Worm (Caenorhabditis elegans): ENCODE results near the gene Y53G8AM.8.
A peak's percentile ranks its signal among the peaks of the same experiment; 100 is the strongest.

Gene Y53G8AM.8

ce11 chrIII:3309700-3310099 lies 31.2 kb upstream of the Y53G8AM.8 start:
- TF ChIP-seq mdl-1 (tag; optimal IDR thresholded peaks at IDR 0.05) (no peak), egl-5 (tag; optimal IDR thresholded peaks at IDR 0.05) (no peak), R02D3.7 (tag; optimal IDR thresholded peaks at IDR 0.05) (no peak), ceh-82 (tag; optimal IDR thresholded peaks at IDR 0.05) (no peak), eor-1 (tag; optimal IDR thresholded peaks at IDR 0.05) (no peak), ceh-16 (tag; optimal IDR thresholded peaks at IDR 0.05) (no peak), ztf-4 (tag; optimal IDR thresholded peaks at IDR 0.05) (no peak), nhr-12 (tag; optimal IDR thresholded peaks at IDR 0.05) (no peak), nhr-25 (tag; optimal IDR thresholded peaks at IDR 0.05) (no peak), egl-27 (tag; optimal IDR thresholded peaks at IDR 0.05) (no peak), nhr-77 (tag; optimal IDR thresholded peaks at IDR 0.05) (no peak), sea-2 (GFP tag; optimal IDR thresholded peaks at IDR 0.05) (no peak), nhr-11 (tag; optimal IDR thresholded peaks at IDR 0.05) (no peak), nhr-28 (tag; optimal IDR thresholded peaks at IDR 0.05) (no peak), nfya-1 (tag; optimal IDR thresholded peaks at IDR 0.05; ENCODE audit: insufficient read depth) (no peak), elt-2 (tag; optimal IDR thresholded peaks at IDR 0.05) (no peak), ama-1 (optimal IDR thresholded peaks at IDR 0.05) (no peak), nhr-43 (tag; optimal IDR thresholded peaks at IDR 0.05; ENCODE audit: poor library complexity, severe bottlenecking) (no peak), lin-39 (tag; optimal IDR thresholded peaks at IDR 0.05) (no peak), ceh-28 (tag; optimal IDR thresholded peaks at IDR 0.05) (no peak)

- TF ChIP-seq pha-4 (tag; optimal IDR thresholded peaks at IDR 0.05) (peak; percentile 59), nfya-1 (tag; optimal IDR thresholded peaks at IDR 0.05; ENCODE audit: insufficient read depth) (peak; percentile 36), egl-5 (tag; optimal IDR thresholded peaks at IDR 0.05) (peak; percentile 10), nhr-23 (tag; optimal IDR thresholded peaks at IDR 0.05) (peak; percentile 26), aly-2 (tag; optimal IDR thresholded peaks at IDR 0.05) (no peak), jun-1 (tag; optimal IDR thresholded peaks at IDR 0.05) (no peak), hmg-11 (tag; optimal IDR thresholded peaks at IDR 0.05) (peak; percentile 37)
These were observed 30.4 kb upstream of the Y53G8AM.8 start for ce11 chrIII:3308940-3309339.

- no peak for TF ChIP-seq mml-1 (tag; optimal IDR thresholded peaks at IDR 0.05)
- TF ChIP-seq unc-62 (GFP tag; optimal IDR thresholded peaks at IDR 0.05) = no peak
- peak; percentile 97 for TF ChIP-seq pha-4 (tag; optimal IDR thresholded peaks at IDR 0.05)
These were observed 28.9 kb upstream of the Y53G8AM.8 start for ce11 chrIII:3307379-3307778.

- TF ChIP-seq ceh-9 (tag; optimal IDR thresholded peaks at IDR 0.05) (no peak), pha-4 (tag; optimal IDR thresholded peaks at IDR 0.05) (peak; percentile 86), pqm-1 (tag; optimal IDR thresholded peaks at IDR 0.05) (peak; percentile 33), elt-3 (tag; optimal IDR thresholded peaks at IDR 0.05) (no peak), skn-1 (tag; optimal IDR thresholded peaks at IDR 0.05) (no peak), jun-1 (tag; optimal IDR thresholded peaks at IDR 0.05) (peak; percentile 58), fos-1 (tag; optimal IDR thresholded peaks at IDR 0.05) (peak; percentile 41), egl-27 (tag; optimal IDR thresholded peaks at IDR 0.05) (no peak), nhr-43 (tag; optimal IDR thresholded peaks at IDR 0.05; ENCODE audit: poor library complexity, severe bottlenecking) (no peak), nhr-28 (tag; optimal IDR thresholded peaks at IDR 0.05) (no peak), ztf-4 (tag; optimal IDR thresholded peaks at IDR 0.05) (no peak), aly-2 (tag; optimal IDR thresholded peaks at IDR 0.05) (no peak)
These were observed 27.8 kb upstream of the Y53G8AM.8 start for ce11 chrIII:3306322-3306721.

- TF ChIP-seq egl-5 (tag; optimal IDR thresholded peaks at IDR 0.05) (peak; percentile 71), nfya-1 (tag; optimal IDR thresholded peaks at IDR 0.05; ENCODE audit: insufficient read depth) (peak; percentile 47), eor-1 (tag; optimal IDR thresholded peaks at IDR 0.05) (no peak), lin-39 (tag; optimal IDR thresholded peaks at IDR 0.05) (peak; percentile 51)
These were observed 26.0 kb upstream of the Y53G8AM.8 start for ce11 chrIII:3304554-3304953.

ce11 chrIII:3297151-3297550 lies 18.6 kb upstream of the Y53G8AM.8 start, which contains the start of gene Y53G8AR.5:
TSS of gene Y53G8AR.5 (plus strand) at chrIII:3297451.
- TF ChIP-seq elt-3 (tag; optimal IDR thresholded peaks at IDR 0.05) (no peak), nhr-67 (tag; optimal IDR thresholded peaks at IDR 0.05) (no peak), snpc-4 (tag; optimal IDR thresholded peaks at IDR 0.05) (no peak), lin-39 (tag; optimal IDR thresholded peaks at IDR 0.05) (no peak), egl-5 (tag; optimal IDR thresholded peaks at IDR 0.05) (no peak), nhr-43 (tag; optimal IDR thresholded peaks at IDR 0.05; ENCODE audit: poor library complexity, severe bottlenecking) (no peak), aly-2 (tag; optimal IDR thresholded peaks at IDR 0.05) (no peak), fkh-2 (tag; optimal IDR thresholded peaks at IDR 0.05) (no peak), ZK546.5 (tag; optimal IDR thresholded peaks at IDR 0.05) (no peak), eor-1 (tag; optimal IDR thresholded peaks at IDR 0.05) (no peak), ceh-16 (tag; optimal IDR thresholded peaks at IDR 0.05) (no peak), fos-1 (tag; optimal IDR thresholded peaks at IDR 0.05) (no peak)

Measured in whole organism, L3 larva.